Worm (Caenorhabditis elegans) whole organism, L2 larva: Measurements from ENCODE around the gene F07G11.4.

Experiments used
- R02D3.7 ChIP-seq: fragments of 150-350 bp; optimal IDR thresholded peaks from 2 replicates; lab custom pipeline; 2014; ENCODE audit warnings: missing biosample characterization, missing genetic modification characterization
- alr-1 ChIP-seq: fragments of 150-350 bp; optimal IDR thresholded peaks from 2 replicates; lab custom pipeline; 2014; ENCODE audit warnings: missing biosample characterization, missing genetic modification characterization
- aly-2 ChIP-seq: fragments of 150-350 bp; optimal IDR thresholded peaks from 2 replicates; lab custom pipeline; 2014; ENCODE audit warnings: missing biosample characterization, missing genetic modification characterization
- ama-1 ChIP-seq: fragments of 150-350 bp; optimal IDR thresholded peaks from 2 replicates; lab custom pipeline; 2018; ENCODE audit warnings: inconsistent platforms
- dmd-4 ChIP-seq: sonication (generic microtip); optimal IDR thresholded peaks from 2 replicates; lab custom pipeline; 2017; ENCODE audit warnings: missing biosample characterization, missing genetic modification characterization
- sem-4 ChIP-seq: fragments of 150-350 bp; optimal IDR thresholded peaks from 2 replicates; lab custom pipeline; 2014; ENCODE audit warnings: missing biosample characterization, missing genetic modification reagents, missing genetic modification characterization
- skn-1 ChIP-seq: sonication (generic microtip); optimal IDR thresholded peaks from 2 replicates; lab custom pipeline; 2017; ENCODE audit warnings: missing biosample characterization, missing genetic modification characterization
- snpc-4 ChIP-seq: fragments of 150-350 bp; optimal IDR thresholded peaks from 2 replicates; lab custom pipeline; 2014; ENCODE audit warnings: missing biosample characterization, missing genetic modification characterization
- unc-55 ChIP-seq: fragments of 150-350 bp; sonication (generic microtip); optimal IDR thresholded peaks from 3 replicates; lab custom pipeline; 2014; ENCODE audit warnings: missing biosample characterization, missing genetic modification reagents, missing genetic modification characterization
- unc-62 ChIP-seq: fragments of 150-350 bp; optimal IDR thresholded peaks from 2 replicates; lab custom pipeline; 2014; ENCODE audit warnings: missing biosample characterization, missing genetic modification reagents, missing genetic modification characterization

DNA sequence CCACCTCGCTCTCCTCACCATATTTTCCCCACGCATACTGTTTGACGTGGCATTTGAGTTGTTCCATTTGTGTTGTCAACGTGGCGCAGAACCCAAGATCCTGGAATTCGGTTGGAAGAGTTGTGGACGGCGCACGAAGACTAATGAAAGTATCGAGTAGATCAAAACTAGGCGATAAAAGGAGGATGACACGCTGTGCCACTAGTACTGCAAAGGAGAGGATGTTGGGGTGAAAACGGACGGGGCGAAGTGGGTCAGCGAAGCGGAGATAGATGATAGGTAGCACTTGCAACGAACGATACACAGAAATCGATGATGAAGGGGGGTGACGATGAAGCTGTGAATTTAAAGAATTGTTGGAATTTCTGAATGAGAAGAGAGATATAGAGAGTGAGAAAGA is 48.2 kb downstream of the F07G11.4 start, which contains the start of gene C05C8.7:
- no peak for TF ChIP-seq R02D3.7 (tag; lab: Kevin White, UChicago)
- TF ChIP-seq aly-2 (tag; lab: Kevin White, UChicago): no peak
- TF ChIP-seq ama-1 (lab: Kevin White, UChicago): no peak
- no peak for TF ChIP-seq snpc-4 (tag; lab: Kevin White, UChicago)
- TF ChIP-seq alr-1: no peak
- TF ChIP-seq dmd-4 (tag; lab: Kevin White, UChicago): no peak
- no peak for TF ChIP-seq unc-55 (GFP tag; lab: Kevin White, UChicago)
- no peak for TF ChIP-seq skn-1 (tag; lab: Kevin White, UChicago)
- TF ChIP-seq sem-4 (tag; lab: Kevin White, UChicago): no peak
- TF ChIP-seq unc-62 (GFP tag; lab: Kevin White, UChicago): no peak
